Fruit fly (Drosophila melanogaster) whole organism, prepupa: ENCODE results near the gene nenya.

Experiments used
- Eip75B ChIP-seq: fragments of 200-800 bp; sonication (Bioruptor generic); optimal IDR thresholded peaks from 3 replicates; lab custom pipeline; 2016; ENCODE audit warnings: missing biosample characterization, missing genetic modification characterization
- Hr38 ChIP-seq: sonication (Bioruptor generic); optimal IDR thresholded peaks from 2 replicates; lab custom pipeline; 2016; ENCODE audit warnings: missing biosample characterization, missing genetic modification characterization
- OdsH ChIP-seq: fragments of 200-800 bp; sonication (Bioruptor generic); optimal IDR thresholded peaks from 3 replicates; lab custom pipeline; 2016; ENCODE audit warnings: missing biosample characterization, missing genetic modification characterization
- dac ChIP-seq: fragments of 200-800 bp; sonication (Bioruptor generic); optimal IDR thresholded peaks from 2 replicates; lab custom pipeline; 2017; ENCODE audit warnings: missing biosample characterization, mild to moderate bottlenecking, missing genetic modification characterization
- net ChIP-seq: fragments of 200-800 bp; sonication (Bioruptor generic); optimal IDR thresholded peaks from 3 replicates; lab custom pipeline; 2016; ENCODE audit warnings: missing biosample characterization, missing genetic modification characterization
- salr ChIP-seq, 2 experiments: fragments of 200-800 bp; sonication (Bioruptor generic); optimal IDR thresholded peaks; 3 replicates each; lab custom pipeline; 2016 to 2018; ENCODE audit warnings: missing biosample characterization in 2 of 2, missing genetic modification characterization in 2 of 2, mild to moderate bottlenecking in 1 of 2

dm6 chr3R:27928140-27928539 is at the start of gene nenya:
- TF ChIP-seq salr (GFP tag; optimal IDR thresholded peaks at IDR 0.05; lab: Kevin White, UChicago): no peak
- TF ChIP-seq OdsH (GFP tag; lab: Kevin White, UChicago): no peak
- no peak for TF ChIP-seq net
- TF ChIP-seq Eip75B: no peak
- TF ChIP-seq Hr38 (GFP tag; lab: Kevin White, UChicago): no peak
- TF ChIP-seq dac: no peak
